Worm (Caenorhabditis elegans): Measurements from ENCODE around the gene ZC204.14.
A peak's percentile ranks its signal among the peaks of the same experiment; 100 is the strongest.

Gene ZC204.14

DNA sequence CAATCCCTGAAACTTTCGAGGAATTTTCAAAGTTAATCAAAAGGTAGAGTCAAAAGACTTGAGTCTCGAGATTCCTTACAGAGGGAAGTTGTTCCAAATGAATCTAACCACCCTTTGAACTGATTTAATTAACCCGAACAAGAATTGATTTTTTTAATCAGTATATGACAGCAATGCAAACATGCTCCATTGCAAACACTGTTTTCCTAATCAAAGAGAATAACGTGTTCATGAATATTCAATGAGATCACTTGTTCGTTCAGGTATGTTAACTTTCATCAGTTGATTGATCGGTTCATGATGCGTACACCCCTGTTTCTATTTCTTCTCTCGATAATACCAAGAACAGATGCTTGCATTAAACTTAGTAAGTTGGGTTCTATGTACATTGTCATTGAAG, 37.1 kb downstream of the ZC204.14 start, which contains the start of gene C08E3.14:
Gene C08E3.14, plus strand, starts transcription at position 301 of the 400 bp plus-strand sequence.
- TF ChIP-seq dpl-1 (GFP tag; optimal IDR thresholded peaks at IDR 0.05) (no peak), efl-1 (optimal IDR thresholded peaks at IDR 0.05) (no peak), efl-1 (GFP tag; optimal IDR thresholded peaks at IDR 0.05 in 1 of 2) (peak in 1 of 2 experiments; percentile 84)

ce11 chrII:1624572-1624971, 38.2 kb downstream of the ZC204.14 start, which contains the start of gene fbxa-160:
TSS of gene fbxa-160 (minus strand) at chrII:1624672.
- TF ChIP-seq nhr-20 (tag; optimal IDR thresholded peaks at IDR 0.05): no peak
- no peak for TF ChIP-seq rnt-1 (tag; optimal IDR thresholded peaks at IDR 0.05)
- TF ChIP-seq elt-2 (tag; optimal IDR thresholded peaks at IDR 0.05): no peak
- TF ChIP-seq ztf-4 (tag; optimal IDR thresholded peaks at IDR 0.05): no peak
- no peak for TF ChIP-seq nhr-77 (tag; optimal IDR thresholded peaks at IDR 0.05)
- TF ChIP-seq skn-1 (tag; optimal IDR thresholded peaks at IDR 0.05): no peak

DNA sequence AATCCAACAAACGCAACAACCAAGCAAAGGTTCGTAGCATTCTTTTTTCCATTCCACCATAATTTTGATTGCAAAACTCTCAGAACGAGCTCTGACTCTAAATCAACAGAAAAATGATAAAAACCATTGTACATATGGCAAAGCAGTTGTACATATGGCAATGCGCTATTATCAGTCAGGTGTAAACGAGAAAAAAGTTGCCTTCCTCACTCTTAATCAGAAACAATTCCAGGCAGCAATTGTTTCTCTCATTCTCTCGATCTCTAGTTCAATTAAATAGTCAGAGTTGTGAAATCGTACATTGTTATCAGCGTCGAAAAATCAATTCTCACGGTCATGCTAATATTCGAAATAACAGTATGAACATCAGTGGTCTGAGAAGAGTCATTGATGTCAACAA, 41.0 kb downstream of the ZC204.14 start:
- TF ChIP-seq nhr-77 (tag; optimal IDR thresholded peaks at IDR 0.05): no peak
- TF ChIP-seq alr-1 (tag; optimal IDR thresholded peaks at IDR 0.05; ENCODE audit: borderline replicate concordance): no peak
- TF ChIP-seq lin-35 (GFP tag; optimal IDR thresholded peaks at IDR 0.05): peak in 1 of 2 experiments; percentile 32
- peak; percentile 90 for TF ChIP-seq elt-2 (tag; optimal IDR thresholded peaks at IDR 0.05)
- TF ChIP-seq aha-1 (tag; optimal IDR thresholded peaks at IDR 0.05): no peak
- peak; percentile 44 for TF ChIP-seq jun-1 (tag; optimal IDR thresholded peaks at IDR 0.05)

DNA sequence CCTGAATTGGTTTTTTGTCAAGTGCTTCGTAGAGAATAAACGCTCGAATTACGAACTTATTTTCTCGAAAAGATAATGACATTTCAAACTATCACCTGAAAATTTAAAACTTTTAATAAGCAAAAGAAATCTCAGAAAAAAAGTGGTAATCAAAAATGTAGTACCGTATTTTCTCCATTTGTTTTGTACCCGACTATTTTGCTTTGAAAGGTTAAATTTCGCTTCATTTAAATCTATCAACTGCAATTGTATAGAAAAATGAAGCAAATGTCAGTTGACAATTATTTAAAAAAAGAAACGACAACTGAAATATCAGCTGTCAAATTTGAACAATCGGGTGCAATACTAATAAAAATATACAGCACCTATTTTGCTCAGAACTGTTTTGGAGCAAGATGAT, 41.6 kb downstream of the ZC204.14 start, which contains the start of gene fbxa-158:
Gene fbxa-158, minus strand, starts transcription at position 101 of the 400 bp plus-strand sequence.
- TF ChIP-seq xbp-1 (tag; optimal IDR thresholded peaks at IDR 0.05) (no peak), lin-15B (tag; optimal IDR thresholded peaks at IDR 0.05) (no peak), nhr-85 (tag) (no peak), nhr-77 (tag; optimal IDR thresholded peaks at IDR 0.05) (no peak), ztf-4 (tag; optimal IDR thresholded peaks at IDR 0.05) (no peak), C04F5.9 (tag; optimal IDR thresholded peaks at IDR 0.05) (no peak), ztf-11 (tag; optimal IDR thresholded peaks at IDR 0.05) (no peak), nhr-47 (tag; optimal IDR thresholded peaks at IDR 0.05) (no peak), dsc-1 (tag; optimal IDR thresholded peaks at IDR 0.05) (no peak), lsy-2 (tag; optimal IDR thresholded peaks at IDR 0.05) (no peak), lin-39 (tag; optimal IDR thresholded peaks at IDR 0.05) (no peak), Y116A8C.19 (tag; optimal IDR thresholded peaks at IDR 0.05; ENCODE audit: borderline replicate concordance) (no peak), elt-3 (tag; optimal IDR thresholded peaks at IDR 0.05) (no peak), ceh-8 (GFP tag; optimal IDR thresholded peaks at IDR 0.05) (no peak), zag-1 (tag; optimal IDR thresholded peaks at IDR 0.05) (no peak), zip-4 (GFP tag; optimal IDR thresholded peaks at IDR 0.05) (no peak), pax-3 (tag; optimal IDR thresholded peaks at IDR 0.05) (no peak), lin-13 (GFP tag; optimal IDR thresholded peaks at IDR 0.05) (no peak), nhr-84 (tag; optimal IDR thresholded peaks at IDR 0.05) (no peak)

ce11 chrII:1618948-1619347, 43.8 kb downstream of the ZC204.14 start, which contains the start of gene fbxa-166:
TSS of gene fbxa-166 (minus strand) at chrII:1619048.
- TF ChIP-seq lin-13 (GFP tag; optimal IDR thresholded peaks at IDR 0.05): no peak
- TF ChIP-seq lin-14 (GFP tag; optimal IDR thresholded peaks at IDR 0.05): no peak
- no peak for TF ChIP-seq lsy-2 (tag; optimal IDR thresholded peaks at IDR 0.05)
- TF ChIP-seq unc-62 (GFP tag; optimal IDR thresholded peaks at IDR 0.05): no peak
- no peak for TF ChIP-seq zag-1 (tag; optimal IDR thresholded peaks at IDR 0.05)
- no peak for TF ChIP-seq mdl-1 (tag; optimal IDR thresholded peaks at IDR 0.05)
- TF ChIP-seq nhr-12 (tag; optimal IDR thresholded peaks at IDR 0.05): no peak
- TF ChIP-seq blmp-1 (tag; optimal IDR thresholded peaks at IDR 0.05): no peak
- no peak for TF ChIP-seq egl-27 (tag; optimal IDR thresholded peaks at IDR 0.05)
- no peak for TF ChIP-seq fkh-8 (tag; optimal IDR thresholded peaks at IDR 0.05)
- no peak for TF ChIP-seq irx-1 (tag; optimal IDR thresholded peaks at IDR 0.05)
- no peak for TF ChIP-seq pqm-1 (tag; optimal IDR thresholded peaks at IDR 0.05)

Measured in whole organism, L1 larva.